Fruit fly (Drosophila melanogaster) whole organism, adult: ENCODE results near the gene tst.

Experiments
- CG11617 ChIP-seq: fragments of 200-800 bp; sonication (Bioruptor generic); optimal IDR thresholded peaks from 2 replicates; lab custom pipeline; 2017; ENCODE audit warnings: mild to moderate bottlenecking, missing biosample characterization, missing genetic modification reagents, missing genetic modification characterization
- CG14711 ChIP-seq: fragments of 200-800 bp; sonication (Bioruptor generic); optimal IDR thresholded peaks from 2 replicates; lab custom pipeline; 2018; ENCODE audit warnings: missing biosample characterization, mild to moderate bottlenecking, missing genetic modification characterization, moderate library complexity
- CG1620 ChIP-seq: fragments of 200-800 bp; sonication (Bioruptor generic); optimal IDR thresholded peaks from 2 replicates; lab custom pipeline; 2016; ENCODE audit warnings: missing biosample characterization, missing genetic modification characterization
- CG33017 ChIP-seq: fragments of 200-800 bp; sonication (Bioruptor generic); optimal IDR thresholded peaks from 2 replicates; lab custom pipeline; 2018; ENCODE audit warnings: missing biosample characterization, mild to moderate bottlenecking, missing genetic modification characterization, moderate library complexity
- CG5204 ChIP-seq: fragments of 200-800 bp; sonication (Bioruptor generic); optimal IDR thresholded peaks from 2 replicates; lab custom pipeline; 2016; ENCODE audit warnings: missing biosample characterization, missing genetic modification characterization
- CG7045 ChIP-seq: fragments of 200-800 bp; sonication (Bioruptor generic); optimal IDR thresholded peaks from 2 replicates; lab custom pipeline; 2017; ENCODE audit warnings: missing biosample characterization, mild to moderate bottlenecking, missing genetic modification characterization
- Clk ChIP-seq: fragments of 200-800 bp; sonication (Bioruptor generic); optimal IDR thresholded peaks from 2 replicates; lab custom pipeline; 2017; ENCODE audit warnings: missing biosample characterization, missing genetic modification characterization
- Hr96 ChIP-seq: fragments of 200-800 bp; sonication (Bioruptor generic); optimal IDR thresholded peaks from 2 replicates; lab custom pipeline; 2016; ENCODE audit warnings: missing biosample characterization, missing genetic modification characterization
- Mnt ChIP-seq: fragments of 200-800 bp; sonication (Bioruptor generic); optimal IDR thresholded peaks from 2 replicates; lab custom pipeline; 2016; ENCODE audit warnings: missing biosample characterization, mild to moderate bottlenecking, missing genetic modification characterization
- cic ChIP-seq: fragments of 200-800 bp; sonication (Bioruptor generic); optimal IDR thresholded peaks from 2 replicates; lab custom pipeline; 2017; ENCODE audit warnings: missing biosample characterization, mild to moderate bottlenecking, missing genetic modification characterization, moderate library complexity
- kay ChIP-seq: fragments of 200-800 bp; sonication (Bioruptor generic); peaks from one replicate; lab custom pipeline; 2016; ENCODE audit warnings: missing biosample characterization, missing genetic modification characterization, borderline replicate concordance
- ovo ChIP-seq: fragments of 200-800 bp; sonication (Bioruptor generic); optimal IDR thresholded peaks from 2 replicates; lab custom pipeline; 2016; ENCODE audit warnings: missing biosample characterization, missing genetic modification characterization
- pad ChIP-seq: fragments of 200-800 bp; sonication (Bioruptor generic); optimal IDR thresholded peaks from 3 replicates; lab custom pipeline; 2017; ENCODE audit warnings: missing biosample characterization, missing genetic modification characterization, mild to moderate bottlenecking, moderate library complexity, missing genetic modification reagents

DNA sequence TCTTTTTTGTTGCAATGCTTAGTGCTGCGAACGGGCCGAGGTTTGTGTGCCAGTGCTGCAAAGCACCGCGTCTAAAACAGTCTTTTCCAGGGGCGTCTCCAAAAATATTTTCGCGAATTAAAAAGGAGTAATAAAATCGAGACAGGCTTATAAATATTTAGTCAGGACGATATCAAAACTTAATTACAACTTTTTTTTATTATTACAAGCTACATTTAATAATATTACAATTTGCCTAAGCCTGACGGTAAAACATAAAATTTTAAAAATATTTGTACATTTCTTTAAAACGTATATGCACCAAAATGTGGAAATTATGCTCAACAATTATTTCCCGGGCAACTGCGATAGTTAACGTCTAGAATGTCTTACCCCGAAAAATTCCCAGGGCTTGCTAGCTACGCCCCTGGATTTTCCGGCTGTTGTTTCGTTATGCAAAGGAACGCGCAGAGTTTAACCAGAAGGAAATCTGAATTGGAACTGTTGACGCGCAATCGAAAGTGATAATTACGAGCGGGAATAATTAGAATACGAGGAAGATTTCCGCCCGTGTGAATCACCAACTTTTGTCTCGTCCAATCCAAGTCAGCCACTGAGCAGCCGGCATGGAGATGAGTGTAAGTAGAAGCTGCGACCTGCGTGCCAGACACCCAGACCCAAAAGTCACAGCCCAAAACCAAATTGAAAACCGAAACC lies 14.6 kb downstream of the tst start, which contains the start of the genes PTPMT1 and Hrd3:
- TF ChIP-seq kay (GFP tag; lab: Kevin White, UChicago) (no peak), Hr96 (GFP tag; lab: Kevin White, UChicago) (peak; percentile 98), cic (peak; percentile 88), CG7045 (GFP tag; lab: Kevin White, UChicago) (peak; percentile 99), ovo (GFP tag; lab: Kevin White, UChicago) (peak; percentile 95), Clk (GFP tag; lab: Kevin White, UChicago) (peak; percentile 97), CG14711 (tag; lab: Kevin White, UChicago) (peak; percentile 94), pad (GFP tag; lab: Kevin White, UChicago) (peak; percentile 95), CG1620 (GFP tag; lab: Kevin White, UChicago) (peak; percentile 99), Mnt (GFP tag; lab: Kevin White, UChicago) (peak; percentile 95), CG5204 (GFP tag; lab: Kevin White, UChicago) (peak; percentile 99), CG11617 (GFP tag; lab: Kevin White, UChicago) (peak; percentile 100), CG33017 (peak; percentile 97)
